Worm (Caenorhabditis elegans) whole organism, early embryonic: ENCODE data around the gene F57B1.9.

ENCODE experiments used
- B0310.2 ChIP-seq: sonication (generic microtip); optimal IDR thresholded peaks from 2 replicates; lab custom pipeline; 2016; ENCODE audit warnings: mild to moderate bottlenecking, missing genetic modification characterization, missing compliant biosample characterization
- F13C5.2 ChIP-seq: sonication (generic microtip); optimal IDR thresholded peaks from 2 replicates; lab custom pipeline; 2017; ENCODE audit warnings: mild to moderate bottlenecking, missing genetic modification characterization, inconsistent platforms, missing compliant biosample characterization
- aly-1 ChIP-seq: sonication (generic microtip); optimal IDR thresholded peaks from 2 replicates; lab custom pipeline; 2016; ENCODE audit warnings: missing genetic modification characterization, missing compliant biosample characterization
- ama-1 ChIP-seq: fragments of 150-350 bp; optimal IDR thresholded peaks from 2 replicates; lab custom pipeline; 2014
- ceh-13 ChIP-seq: fragments of 200-800 bp; sonication (Bioruptor generic); optimal IDR thresholded peaks from 2 replicates; lab custom pipeline; 2018; ENCODE audit warnings: mild to moderate bottlenecking, missing genetic modification characterization, missing compliant biosample characterization
- ceh-36 ChIP-seq: sonication (generic microtip); optimal IDR thresholded peaks from 2 replicates; lab custom pipeline; 2016; ENCODE audit warnings: missing genetic modification characterization, inconsistent platforms, missing compliant biosample characterization
- ets-7 ChIP-seq: sonication (generic microtip); optimal IDR thresholded peaks from 2 replicates; lab custom pipeline; 2016; ENCODE audit warnings: missing genotype, missing genetic modification characterization, missing compliant biosample characterization
- flt-1 ChIP-seq: fragments of 200-800 bp; sonication (Bioruptor generic); IDR thresholded peaks from 2 replicates; pipeline ENCODE4 v1.3.6; 2022; ENCODE audit warnings: missing genetic modification characterization, missing compliant biosample characterization
- hmbx-1 ChIP-seq: sonication (generic microtip); optimal IDR thresholded peaks from 2 replicates; lab custom pipeline; 2016; ENCODE audit warnings: mild to moderate bottlenecking, missing genetic modification characterization, missing compliant biosample characterization
- hmg-4 ChIP-seq: fragments of 200-800 bp; sonication (Bioruptor generic); optimal IDR thresholded peaks from 2 replicates; lab custom pipeline; 2018; ENCODE audit warnings: mild to moderate bottlenecking, missing genetic modification characterization, missing compliant biosample characterization
- hnd-1 ChIP-seq: sonication (generic microtip); optimal IDR thresholded peaks from 2 replicates; lab custom pipeline; 2016; ENCODE audit warnings: missing genetic modification characterization, missing compliant biosample characterization
- pes-1 ChIP-seq: fragments of 200-800 bp; sonication (Bioruptor generic); IDR thresholded peaks from 2 replicates; pipeline ENCODE4 v1.3.6; 2022; ENCODE audit warnings: missing genetic modification reagents, missing genetic modification characterization, missing compliant biosample characterization
- scrt-1 ChIP-seq: fragments of 200-800 bp; sonication (Bioruptor generic); IDR thresholded peaks from 2 replicates; pipeline ENCODE4 v1.3.6; 2022; ENCODE audit warnings: missing genetic modification characterization, missing compliant biosample characterization
- sea-1 ChIP-seq: fragments of 200-800 bp; sonication (Bioruptor generic); conservative IDR thresholded peaks from 2 replicates; pipeline ENCODE4 v1.3.6; 2022; ENCODE audit warnings: missing genetic modification characterization, missing compliant biosample characterization
- tbx-11 ChIP-seq: fragments of 200-800 bp; sonication (Bioruptor generic); IDR thresholded peaks from 2 replicates; pipeline ENCODE4 v1.3.6; 2022; ENCODE audit warnings: missing genetic modification characterization, missing compliant biosample characterization
- tbx-37 ChIP-seq: fragments of 200-800 bp; sonication (Bioruptor generic); conservative IDR thresholded peaks from 2 replicates; pipeline ENCODE4 v1.3.6; 2022; ENCODE audit warnings: missing genetic modification reagents, missing genetic modification characterization, missing compliant biosample characterization
- tra-4 ChIP-seq: sonication (generic microtip); optimal IDR thresholded peaks from 2 replicates; lab custom pipeline; 2017; ENCODE audit warnings: missing genetic modification characterization, missing compliant biosample characterization

The F57B1.9 gene

DNA sequence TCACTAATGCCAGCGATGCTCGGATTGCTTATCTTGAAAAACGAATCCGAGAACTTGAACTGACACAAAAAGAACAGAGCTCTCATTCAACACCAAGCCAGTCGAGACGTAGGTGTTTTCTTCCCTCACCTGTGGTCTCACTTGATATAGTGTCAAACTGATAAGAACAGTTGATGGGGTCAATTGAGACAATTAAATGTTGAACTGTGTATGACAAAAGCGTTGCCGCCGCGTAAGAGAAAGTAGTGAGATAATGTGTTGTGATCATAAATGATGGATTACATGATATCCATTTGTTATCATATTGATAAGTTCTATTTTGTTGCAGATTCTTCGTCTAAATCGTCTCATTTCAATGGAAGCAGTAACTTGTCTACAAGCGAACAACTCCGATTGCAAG lies 24.0 kb downstream of the F57B1.9 start:
- no peak for TF ChIP-seq ceh-36 (tag; lab: Kevin White, UChicago)
- no peak for TF ChIP-seq ama-1
- no peak for TF ChIP-seq hmg-4 (GFP tag; lab: Kevin White, UChicago)
- TF ChIP-seq sea-1 (GFP tag; lab: Robert Waterston, UW): no peak
- TF ChIP-seq B0310.2 (tag; lab: Kevin White, UChicago): no peak
- TF ChIP-seq ets-7 (tag; lab: Kevin White, UChicago): no peak
- no peak for TF ChIP-seq scrt-1 (GFP tag; lab: Robert Waterston, UW)
- no peak for TF ChIP-seq hnd-1 (tag; lab: Kevin White, UChicago)
- no peak for TF ChIP-seq aly-1 (tag; lab: Kevin White, UChicago)
- TF ChIP-seq hmbx-1 (tag; lab: Kevin White, UChicago): no peak

DNA sequence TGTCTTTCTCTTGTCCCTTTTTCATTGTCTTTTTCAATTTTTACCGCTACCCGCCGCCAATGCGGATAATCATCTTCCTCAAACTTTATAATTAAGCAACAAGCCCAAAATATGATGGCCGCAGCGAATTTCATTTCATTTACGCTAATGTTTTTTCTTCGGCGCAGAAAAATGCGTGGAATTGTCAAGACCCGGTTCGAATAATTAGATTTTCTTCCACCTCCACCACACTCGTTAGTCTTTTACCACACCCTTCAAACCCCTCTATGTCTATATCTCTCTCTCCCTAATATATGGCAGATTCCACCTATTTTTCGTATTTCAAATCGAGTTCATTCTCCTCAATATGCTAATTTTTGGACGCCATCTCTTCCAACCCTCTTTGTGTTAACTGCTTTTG lies 27.2 kb downstream of the F57B1.9 start:
- no peak for TF ChIP-seq ama-1
- no peak for TF ChIP-seq pes-1 (GFP tag; lab: Robert Waterston, UW)
- no peak for TF ChIP-seq ets-7 (tag; lab: Kevin White, UChicago)
- no peak for TF ChIP-seq sea-1 (GFP tag; lab: Robert Waterston, UW)
- TF ChIP-seq tbx-11: no peak

- TF ChIP-seq ets-7 (tag; lab: Kevin White, UChicago) (no peak), pes-1 (GFP tag; lab: Robert Waterston, UW) (no peak), scrt-1 (GFP tag; lab: Robert Waterston, UW) (0 out of 2 replicates have a peak, but pooled peaks have one; percentile 17), sea-1 (GFP tag; lab: Robert Waterston, UW) (no peak)
Measured at ce11 chrV:13166582-13166981, 31.1 kb downstream of the F57B1.9 start.

- TF ChIP-seq sea-1 (GFP tag; lab: Robert Waterston, UW): no peak
- TF ChIP-seq ceh-36 (tag; lab: Kevin White, UChicago): no peak
- no peak for TF ChIP-seq pes-1 (GFP tag; lab: Robert Waterston, UW)
- TF ChIP-seq ets-7 (tag; lab: Kevin White, UChicago): no peak
- no peak for TF ChIP-seq tbx-37 (GFP tag; lab: Robert Waterston, UW)
- TF ChIP-seq tra-4 (tag; lab: Kevin White, UChicago): no peak
- TF ChIP-seq tbx-11: no peak
- TF ChIP-seq F13C5.2 (tag; lab: Kevin White, UChicago): no peak
- no peak for TF ChIP-seq hmg-4 (GFP tag; lab: Kevin White, UChicago)
- no peak for TF ChIP-seq scrt-1 (GFP tag; lab: Robert Waterston, UW)
- no peak for TF ChIP-seq B0310.2 (tag; lab: Kevin White, UChicago)
- no peak for TF ChIP-seq ceh-13 (GFP tag; lab: Kevin White, UChicago)
Measured at ce11 chrV:13165244-13165643, 32.5 kb downstream of the F57B1.9 start.

- TF ChIP-seq sea-1 (GFP tag; lab: Robert Waterston, UW): no peak
- no peak for TF ChIP-seq hmbx-1 (tag; lab: Kevin White, UChicago)
Measured at ce11 chrV:13163841-13164240, 33.9 kb downstream of the F57B1.9 start.

ce11 chrV:13162885-13163284 lies 34.8 kb downstream of the F57B1.9 start:
- TF ChIP-seq ama-1 (no peak), tbx-37 (GFP tag; lab: Robert Waterston, UW) (no peak), scrt-1 (GFP tag; lab: Robert Waterston, UW) (no peak), B0310.2 (tag; lab: Kevin White, UChicago) (no peak), tra-4 (tag; lab: Kevin White, UChicago) (no peak), hnd-1 (tag; lab: Kevin White, UChicago) (no peak), F13C5.2 (tag; lab: Kevin White, UChicago) (no peak), aly-1 (tag; lab: Kevin White, UChicago) (no peak), hmg-4 (GFP tag; lab: Kevin White, UChicago) (no peak), ets-7 (tag; lab: Kevin White, UChicago) (no peak), ceh-36 (tag; lab: Kevin White, UChicago) (no peak), pes-1 (GFP tag; lab: Robert Waterston, UW) (no peak), ceh-13 (GFP tag; lab: Kevin White, UChicago) (no peak), hmbx-1 (tag; lab: Kevin White, UChicago) (no peak), flt-1 (no peak), sea-1 (GFP tag; lab: Robert Waterston, UW) (no peak), tbx-11 (no peak)

DNA sequence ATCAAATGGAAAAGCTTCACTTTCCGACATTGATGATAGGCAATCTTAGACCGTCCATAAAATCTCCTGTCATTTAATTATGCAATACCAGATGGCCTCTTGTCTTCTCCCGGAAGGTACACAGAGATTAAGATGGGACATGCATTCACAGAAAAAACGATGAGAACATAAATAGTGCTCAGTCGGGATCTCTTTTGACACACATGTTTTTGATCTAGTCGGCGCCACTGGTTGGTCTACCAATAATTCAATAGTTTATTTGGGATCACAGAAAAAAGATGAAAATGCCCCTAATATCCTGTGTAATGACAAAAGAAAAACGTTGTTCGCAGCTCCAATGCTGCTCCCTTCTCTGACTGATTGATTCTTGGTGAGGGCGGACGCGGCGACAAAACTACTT lies 36.7 kb downstream of the F57B1.9 start:
- TF ChIP-seq aly-1 (tag; lab: Kevin White, UChicago): no peak
- no peak for TF ChIP-seq pes-1 (GFP tag; lab: Robert Waterston, UW)

DNA sequence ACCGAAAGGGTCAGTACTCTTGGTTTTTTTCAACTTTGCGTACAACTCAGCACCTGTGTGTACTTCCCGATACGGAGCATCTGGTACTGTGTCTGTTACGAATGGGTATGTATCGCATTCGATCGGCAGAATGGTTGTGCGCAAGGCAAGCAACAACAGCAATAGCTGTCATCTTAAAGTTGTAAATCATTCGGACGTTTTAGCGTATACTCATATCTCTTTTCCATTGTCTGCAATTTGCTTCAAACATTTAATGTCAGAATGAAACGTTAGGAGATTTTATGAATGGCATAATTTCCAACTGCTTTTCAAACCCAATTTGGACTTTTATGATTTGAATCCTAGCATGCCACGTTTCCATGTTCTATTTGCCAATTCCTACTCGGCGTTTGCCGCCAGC lies 40.6 kb downstream of the F57B1.9 start:
- TF ChIP-seq B0310.2 (tag; lab: Kevin White, UChicago): no peak
- TF ChIP-seq ama-1: no peak
- no peak for TF ChIP-seq pes-1 (GFP tag; lab: Robert Waterston, UW)
- no peak for TF ChIP-seq ets-7 (tag; lab: Kevin White, UChicago)
- TF ChIP-seq tra-4 (tag; lab: Kevin White, UChicago): no peak
- TF ChIP-seq tbx-11: no peak
- no peak for TF ChIP-seq tbx-37 (GFP tag; lab: Robert Waterston, UW)
- no peak for TF ChIP-seq scrt-1 (GFP tag; lab: Robert Waterston, UW)
- TF ChIP-seq ceh-36 (tag; lab: Kevin White, UChicago): no peak
- no peak for TF ChIP-seq flt-1
- TF ChIP-seq aly-1 (tag; lab: Kevin White, UChicago): no peak
- no peak for TF ChIP-seq hmg-4 (GFP tag; lab: Kevin White, UChicago)
- TF ChIP-seq ceh-13 (GFP tag; lab: Kevin White, UChicago): no peak
- no peak for TF ChIP-seq sea-1 (GFP tag; lab: Robert Waterston, UW)
- no peak for TF ChIP-seq hnd-1 (tag; lab: Kevin White, UChicago)
